Worm (Caenorhabditis elegans) whole organism, young adult: ENCODE results near the gene Y49E10.21.

ENCODE experiments used
- B0019.2 ChIP-seq: fragments of 200-800 bp; sonication (Bioruptor generic); conservative IDR thresholded peaks from 2 replicates; pipeline ENCODE4 v1.3.6; 2022; ENCODE audit warnings: missing genetic modification reagents, missing genetic modification characterization, missing compliant biosample characterization
- B0336.3 ChIP-seq: fragments of 200-800 bp; sonication (Bioruptor generic); IDR thresholded peaks from 2 replicates; pipeline ENCODE4 v1.3.6; 2022; ENCODE audit warnings: missing genetic modification characterization, missing compliant biosample characterization
- F52B5.7 ChIP-seq: sonication (generic microtip); optimal IDR thresholded peaks from 2 replicates; lab custom pipeline; 2016; ENCODE audit warnings: mild to moderate bottlenecking, missing genetic modification characterization, missing compliant biosample characterization
- ama-1 ChIP-seq, 3 experiments: fragments of 150-350 bp in 1 of 3; sonication (generic microtip) in 2 of 3; optimal IDR thresholded peaks; 2 replicates each; lab custom pipeline; 2014 to 2018; ENCODE audit warnings: missing biosample characterization in 2 of 3, missing genetic modification characterization in 2 of 3, missing genetic modification reagents in 2 of 3
- attf-5 ChIP-seq: fragments of 200-800 bp; sonication (Bioruptor generic); optimal IDR thresholded peaks from 2 replicates; lab custom pipeline; 2018; ENCODE audit warnings: mild to moderate bottlenecking, missing genetic modification characterization, missing compliant biosample characterization
- bed-1 ChIP-seq: fragments of 200-800 bp; sonication (Bioruptor generic); IDR thresholded peaks from 2 replicates; pipeline ENCODE4 v1.3.6; 2022; ENCODE audit warnings: missing genetic modification reagents, missing genetic modification characterization, missing compliant biosample characterization
- cebp-1 ChIP-seq, 2 experiments: fragments of 200-800 bp in 1 of 2; sonication (Bioruptor generic) in 1 of 2; sonication (generic microtip) in 1 of 2; IDR thresholded peaks in 1 of 2; optimal IDR thresholded peaks in 1 of 2; 2 replicates each; pipeline versions ENCODE4 v1.3.6 to Lab custom; 2017 to 2022; ENCODE audit warnings: missing compliant biosample characterization in 2 of 2, missing genetic modification characterization in 2 of 2, mild to moderate bottlenecking in 1 of 2, missing genetic modification reagents in 1 of 2, moderate library complexity in 1 of 2
- ceh-100 ChIP-seq: fragments of 200-800 bp; sonication (Bioruptor generic); IDR thresholded peaks from 2 replicates; pipeline ENCODE4 v1.3.6; 2022; ENCODE audit warnings: missing genetic modification reagents, missing genetic modification characterization, missing compliant biosample characterization
- dpl-1 ChIP-seq: fragments of 150-350 bp; optimal IDR thresholded peaks from 2 replicates; lab custom pipeline; 2014; ENCODE audit warnings: missing biosample characterization, missing genetic modification reagents, missing genetic modification characterization
- egl-18 ChIP-seq: fragments of 200-800 bp; sonication (Bioruptor generic); IDR thresholded peaks from 2 replicates; pipeline ENCODE4 v1.3.6; 2022; ENCODE audit warnings: missing genetic modification reagents, missing genetic modification characterization, missing compliant biosample characterization
- gei-17 ChIP-seq: fragments of 200-800 bp; sonication (Bioruptor generic); optimal IDR thresholded peaks from 2 replicates; lab custom pipeline; 2018; ENCODE audit warnings: mild to moderate bottlenecking, missing genetic modification characterization, missing compliant biosample characterization
- hmg-1.2 ChIP-seq: fragments of 200-800 bp; sonication (Bioruptor generic); IDR thresholded peaks from 2 replicates; pipeline ENCODE4 v1.3.6; 2022; ENCODE audit warnings: missing genetic modification reagents, missing genetic modification characterization, missing compliant biosample characterization
- lin-26 ChIP-seq: fragments of 200-800 bp; sonication (Bioruptor generic); IDR thresholded peaks from 2 replicates; pipeline ENCODE4 v1.3.6; 2022; ENCODE audit warnings: missing genetic modification reagents, missing genetic modification characterization, missing compliant biosample characterization
- lsl-1 ChIP-seq: fragments of 200-800 bp; sonication (Bioruptor generic); optimal IDR thresholded peaks from 2 replicates; lab custom pipeline; 2018; ENCODE audit warnings: mild to moderate bottlenecking, missing genetic modification characterization, moderate library complexity, missing compliant biosample characterization
- madf-8 ChIP-seq: fragments of 200-800 bp; sonication (Bioruptor generic); conservative IDR thresholded peaks from 2 replicates; pipeline ENCODE4 v1.3.6; 2022; ENCODE audit warnings: missing genetic modification reagents, missing genetic modification characterization, missing compliant biosample characterization
- mcd-1 ChIP-seq: fragments of 200-800 bp; sonication (Bioruptor generic); IDR thresholded peaks from 2 replicates; pipeline ENCODE4 v1.3.6; 2022; ENCODE audit warnings: missing genetic modification reagents, missing genetic modification characterization, missing compliant biosample characterization
- nfya-1 ChIP-seq: sonication (generic microtip); optimal IDR thresholded peaks from 2 replicates; lab custom pipeline; 2017; ENCODE audit warnings: antibody characterized with exemption, missing compliant biosample characterization, missing genetic modification characterization, borderline replicate concordance; ENCODE audit not compliant: insufficient read depth
- nfya-2 ChIP-seq: fragments of 200-800 bp; sonication (Bioruptor generic); IDR thresholded peaks from 2 replicates; pipeline ENCODE4 v1.3.6; 2022; ENCODE audit warnings: missing genetic modification reagents, missing genetic modification characterization, missing compliant biosample characterization
- nhr-120 ChIP-seq: fragments of 200-800 bp; sonication (Bioruptor generic); IDR thresholded peaks from 2 replicates; pipeline ENCODE4 v1.3.6; 2022; ENCODE audit warnings: missing genetic modification characterization, missing compliant biosample characterization
- nhr-27 ChIP-seq: fragments of 200-800 bp; sonication (Bioruptor generic); optimal IDR thresholded peaks from 2 replicates; lab custom pipeline; 2018; ENCODE audit warnings: mild to moderate bottlenecking, missing genetic modification characterization, moderate library complexity, missing compliant biosample characterization
- nhr-80 ChIP-seq: sonication (generic microtip); optimal IDR thresholded peaks from 2 replicates; lab custom pipeline; 2016; ENCODE audit warnings: missing genetic modification characterization, missing compliant biosample characterization
- pha-4 ChIP-seq: fragments of 150-350 bp; sonication (generic microtip); optimal IDR thresholded peaks from 2 replicates; lab custom pipeline; 2014; ENCODE audit warnings: missing biosample characterization, missing genetic modification reagents, missing genetic modification characterization
- rec-8 ChIP-seq, 2 experiments: sonication (generic microtip); optimal IDR thresholded peaks; 2 replicates each; lab custom pipeline; 2016; ENCODE audit warnings: mild to moderate bottlenecking in 2 of 2, missing genetic modification characterization in 2 of 2, missing genetic modification reagents in 2 of 2, missing genotype in 2 of 2, missing biosample characterization in 1 of 2, missing compliant biosample characterization in 1 of 2, moderate library complexity in 1 of 2
- snpc-1.1 ChIP-seq: sonication (generic microtip); optimal IDR thresholded peaks from 2 replicates; lab custom pipeline; 2017; ENCODE audit warnings: missing genetic modification characterization, mild to moderate bottlenecking, missing compliant biosample characterization, antibody characterized with exemption, moderate library complexity, missing genotype, missing genetic modification reagents; ENCODE audit not compliant: insufficient read depth
- snpc-3.4 ChIP-seq: sonication (generic microtip); optimal IDR thresholded peaks from 2 replicates; lab custom pipeline; 2017; ENCODE audit warnings: missing genetic modification characterization, mild to moderate bottlenecking, missing compliant biosample characterization, antibody characterized with exemption, moderate library complexity, missing genotype, missing genetic modification reagents
- somi-1 ChIP-seq: fragments of 200-800 bp; sonication (Bioruptor generic); optimal IDR thresholded peaks from 2 replicates; lab custom pipeline; 2018; ENCODE audit warnings: mild to moderate bottlenecking, missing genetic modification characterization, missing compliant biosample characterization
- tbp1 ChIP-seq: fragments of 200-800 bp; sonication (Bioruptor generic); optimal IDR thresholded peaks from 2 replicates; lab custom pipeline; 2018; ENCODE audit warnings: mild to moderate bottlenecking, missing genetic modification characterization, missing compliant biosample characterization
- tbx-9 ChIP-seq: sonication (generic microtip); optimal IDR thresholded peaks from 2 replicates; lab custom pipeline; 2016; ENCODE audit warnings: borderline replicate concordance, missing genetic modification characterization, inconsistent platforms, missing compliant biosample characterization
- xnd-1 ChIP-seq: sonication (generic microtip); optimal IDR thresholded peaks from 2 replicates; lab custom pipeline; 2016; ENCODE audit warnings: missing genotype, missing genetic modification reagents, missing genetic modification characterization, missing compliant biosample characterization
- ztf-25 ChIP-seq: fragments of 200-800 bp; sonication (Bioruptor generic); IDR thresholded peaks from 2 replicates; pipeline ENCODE4 v1.3.6; 2022; ENCODE audit warnings: missing genetic modification reagents, missing genetic modification characterization, missing compliant biosample characterization
- ztf-3 ChIP-seq: fragments of 200-800 bp; sonication (Bioruptor generic); optimal IDR thresholded peaks from 2 replicates; lab custom pipeline; 2018; ENCODE audit warnings: mild to moderate bottlenecking, missing genetic modification characterization, missing compliant biosample characterization

The Y49E10.21 gene

ce11 chrIII:12421708-12422107 lies 35.7 kb upstream of the Y49E10.21 start, which contains the start of gene tat-1:
TSS of gene tat-1 (minus strand) at chrIII:12421718.
- TF ChIP-seq hmg-1.2 (peak; percentile 58; the same call in 1 of the 2 replicates), ztf-25 (no peak), xnd-1 (tag; lab: Kevin White, UChicago) (no peak)

- TF ChIP-seq ceh-100 (GFP tag; lab: Robert Waterston, UW): no peak
- TF ChIP-seq mcd-1: no peak
- no peak for TF ChIP-seq snpc-3.4 (tag; lab: Kevin White, UChicago)
- TF ChIP-seq pha-4 (tag; lab: Kevin White, UChicago): peak; percentile 71
- peak; percentile 69 for TF ChIP-seq nhr-80
- no peak for TF ChIP-seq nfya-2 (GFP tag; lab: Robert Waterston, UW)
- TF ChIP-seq somi-1: no peak
- TF ChIP-seq tbp1 (GFP tag; lab: Kevin White, UChicago): no peak
- no peak for TF ChIP-seq ztf-3
- TF ChIP-seq B0019.2 (GFP tag; lab: Robert Waterston, UW): no peak
- TF ChIP-seq ama-1 (optimal IDR thresholded peaks at IDR 0.05; lab: Kevin White, UChicago): no peak
- TF ChIP-seq ama-1 (GFP tag; optimal IDR thresholded peaks at IDR 0.05; lab: Kevin White, UChicago): no peak
- no peak for TF ChIP-seq B0336.3 (GFP tag; lab: Robert Waterston, UW)
- TF ChIP-seq hmg-1.2: peak; percentile 20; the same call in 1 of the 2 replicates
- no peak for TF ChIP-seq snpc-1.1 (tag; lab: Kevin White, UChicago)
- no peak for TF ChIP-seq tbx-9 (tag; lab: Kevin White, UChicago)
- TF ChIP-seq attf-5 (GFP tag; lab: Kevin White, UChicago): peak; percentile 51
- no peak for TF ChIP-seq lin-26 (GFP tag; lab: Robert Waterston, UW)
- TF ChIP-seq cebp-1 (GFP tag; IDR thresholded peaks at IDR 0.05; lab: Robert Waterston, UW): peak; percentile 90
- peak; percentile 92 for TF ChIP-seq cebp-1 (tag; optimal IDR thresholded peaks at IDR 0.05; lab: Kevin White, UChicago)
- TF ChIP-seq ztf-25: no peak
- no peak for TF ChIP-seq lsl-1
- no peak for TF ChIP-seq nhr-27 (tag; lab: Kevin White, UChicago)
- TF ChIP-seq nhr-120: no peak
These were observed 33.3 kb upstream of the Y49E10.21 start for ce11 chrIII:12424066-12424465.

- TF ChIP-seq ceh-100 (GFP tag; lab: Robert Waterston, UW): no peak
- TF ChIP-seq ama-1 (optimal IDR thresholded peaks at IDR 0.05; lab: Kevin White, UChicago): no peak
- peak in 1 of 2 experiments; percentile 5 for TF ChIP-seq ama-1 (GFP tag; optimal IDR thresholded peaks at IDR 0.05; lab: Kevin White, UChicago)
- TF ChIP-seq egl-18 (GFP tag; lab: Robert Waterston, UW): no peak
- TF ChIP-seq tbp1 (GFP tag; lab: Kevin White, UChicago): no peak
- TF ChIP-seq, all 124 proteins: peak for 1
These were observed 32.7 kb upstream of the Y49E10.21 start for ce11 chrIII:12424663-12425062.

ce11 chrIII:12425846-12426405 lies 31.5 kb upstream of the Y49E10.21 start:
- TF ChIP-seq gei-17 (GFP tag; lab: Kevin White, UChicago) (no peak), madf-8 (GFP tag; lab: Robert Waterston, UW) (no peak), rec-8 (tag; optimal IDR thresholded peaks at IDR 0.05; lab: Kevin White, UChicago) (no peak), bed-1 (GFP tag; lab: Robert Waterston, UW) (no peak), F52B5.7 (tag; lab: Kevin White, UChicago) (no peak), nfya-1 (tag; lab: Kevin White, UChicago) (no peak), ama-1 (optimal IDR thresholded peaks at IDR 0.05; lab: Kevin White, UChicago) (no peak), ama-1 (GFP tag; optimal IDR thresholded peaks at IDR 0.05; lab: Kevin White, UChicago) (peak in 1 of 2 experiments; percentile 65), dpl-1 (GFP tag; lab: Kevin White, UChicago) (peak; percentile 14)
